Fruit fly (Drosophila melanogaster) Kc167 (cell line): ENCODE results near the gene CG15739.

Experiments used
- Myc ChIP-seq: fragments of >200 bp; optimal IDR thresholded peaks from 2 replicates; lab custom pipeline; 2017; ENCODE audit warnings: missing external identifiers
- Sin3A ChIP-seq: fragments of >200 bp; optimal IDR thresholded peaks from 2 replicates; lab custom pipeline; 2018; ENCODE audit warnings: missing external identifiers
- h ChIP-seq: fragments of >200 bp; optimal IDR thresholded peaks from 3 replicates; lab custom pipeline; 2018; ENCODE audit warnings: missing external identifiers
- insv ChIP-seq: fragments of >200 bp; optimal IDR thresholded peaks from 3 replicates; lab custom pipeline; 2018; ENCODE audit warnings: missing external identifiers
- psq ChIP-seq: fragments of >200 bp; optimal IDR thresholded peaks from 2 replicates; lab custom pipeline; 2017; ENCODE audit warnings: missing external identifiers
- ttk ChIP-seq: sonication (Bioruptor generic); optimal IDR thresholded peaks from 2 replicates; lab custom pipeline; 2017; ENCODE audit warnings: missing external identifiers

The CG15739 gene

dm6 chrX:11873116-11873515 lies at the start of gene CG15739:
CG15739 (plus strand) TSS chrX:11873319.
- no peak for TF ChIP-seq Myc (lab: Kevin White, UChicago)
- TF ChIP-seq h: no peak
- TF ChIP-seq psq (lab: Kevin White, UChicago): no peak
- no peak for TF ChIP-seq Sin3A (lab: Kevin White, UChicago)
- TF ChIP-seq insv (lab: Kevin White, UChicago): no peak
- TF ChIP-seq ttk (lab: Kevin White, UChicago): no peak

dm6 chrX:11828336-11829007 lies 44.6 kb upstream of the CG15739 start:
- TF ChIP-seq Sin3A (lab: Kevin White, UChicago) (no peak), h (no peak), ttk (lab: Kevin White, UChicago) (no peak), psq (lab: Kevin White, UChicago) (no peak), insv (lab: Kevin White, UChicago) (no peak), Myc (lab: Kevin White, UChicago) (no peak)

dm6 chrX:11837926-11838325 lies 35.2 kb upstream of the CG15739 start, which contains the start of gene CG15741:
CG15741 (minus strand) TSS chrX:11838026.
- TF ChIP-seq ttk (lab: Kevin White, UChicago) (no peak), psq (lab: Kevin White, UChicago) (no peak), insv (lab: Kevin White, UChicago) (no peak), Myc (lab: Kevin White, UChicago) (no peak), Sin3A (lab: Kevin White, UChicago) (no peak), h (no peak)

dm6 chrX:11839308-11839707 lies 33.8 kb upstream of the CG15739 start, which contains the start of gene Cyp28c1:
Cyp28c1 (plus strand) TSS chrX:11839608.
- TF ChIP-seq psq (lab: Kevin White, UChicago) (no peak), insv (lab: Kevin White, UChicago) (no peak), Sin3A (lab: Kevin White, UChicago) (no peak)

dm6 chrX:11841702-11842378 lies 31.3 kb upstream of the CG15739 start:
- TF ChIP-seq ttk (lab: Kevin White, UChicago) (no peak), Myc (lab: Kevin White, UChicago) (no peak), h (no peak), Sin3A (lab: Kevin White, UChicago) (no peak), insv (lab: Kevin White, UChicago) (no peak), psq (lab: Kevin White, UChicago) (no peak)

- TF ChIP-seq Myc (lab: Kevin White, UChicago): no peak
- no peak for TF ChIP-seq psq (lab: Kevin White, UChicago)
- TF ChIP-seq insv (lab: Kevin White, UChicago): no peak
- no peak for TF ChIP-seq h
- TF ChIP-seq Sin3A (lab: Kevin White, UChicago): no peak
- TF ChIP-seq ttk (lab: Kevin White, UChicago): no peak
Measured at dm6 chrX:11846049-11846718, 26.9 kb upstream of the CG15739 start, which contains the start of gene CG15740. CG15740 (minus strand) TSS chrX:11846099.

- no peak for TF ChIP-seq Sin3A (lab: Kevin White, UChicago)
- no peak for TF ChIP-seq ttk (lab: Kevin White, UChicago)
- TF ChIP-seq Myc (lab: Kevin White, UChicago): no peak
- TF ChIP-seq insv (lab: Kevin White, UChicago): no peak
- no peak for TF ChIP-seq psq (lab: Kevin White, UChicago)
- TF ChIP-seq h: no peak
Measured at dm6 chrX:11848507-11849264, 24.4 kb upstream of the CG15739 start.

dm6 chrX:11849267-11849666 lies 23.9 kb upstream of the CG15739 start:
- TF ChIP-seq Myc (lab: Kevin White, UChicago) (no peak), psq (lab: Kevin White, UChicago) (no peak), h (no peak), ttk (lab: Kevin White, UChicago) (no peak), Sin3A (lab: Kevin White, UChicago) (no peak), insv (lab: Kevin White, UChicago) (no peak)

dm6 chrX:11852310-11852709 lies 20.8 kb upstream of the CG15739 start, which contains the start of gene p24-1:
p24-1 (minus strand) TSS chrX:11852530.
- TF ChIP-seq h: no peak
- TF ChIP-seq ttk (lab: Kevin White, UChicago): no peak
- no peak for TF ChIP-seq insv (lab: Kevin White, UChicago)
- no peak for TF ChIP-seq psq (lab: Kevin White, UChicago)
- TF ChIP-seq Myc (lab: Kevin White, UChicago): no peak

- TF ChIP-seq Sin3A (lab: Kevin White, UChicago) (no peak), insv (lab: Kevin White, UChicago) (no peak), h (no peak), psq (lab: Kevin White, UChicago) (no peak), Myc (lab: Kevin White, UChicago) (no peak), ttk (lab: Kevin White, UChicago) (no peak)
Measured at dm6 chrX:11854758-11855465, 18.2 kb upstream of the CG15739 start, which contains the start of the genes CG10347 and ATP7. CG10347 (minus strand) TSS chrX:11854931. ATP7 (plus strand) TSS chrX:11855022.
